Fruit fly (Drosophila melanogaster): ENCODE data around the gene CG5815.

- TF ChIP-seq GATAd (GFP tag; optimal IDR thresholded peaks at IDR 0.05) (no peak), Jra (GFP tag; optimal IDR thresholded peaks at IDR 0.05) (no peak), h (GFP tag; optimal IDR thresholded peaks at IDR 0.05) (no peak), br (GFP tag; optimal IDR thresholded peaks at IDR 0.05) (no peak)
Observed at dm6 chr3R:27133992-27134391, 21.6 kb downstream of the CG5815 start.

All from whole organism, wandering third instar larva.